Worm (Caenorhabditis elegans) whole organism, L1 larva: ENCODE data around the gene T19B10.12.
A peak's percentile ranks its signal among the peaks of the same experiment; 100 is the strongest.

ENCODE experiments used
- C16A3.4 ChIP-seq: fragments of 150-350 bp; optimal IDR thresholded peaks from 2 replicates; lab custom pipeline; 2014; ENCODE audit warnings: missing biosample characterization, missing genetic modification characterization
- F16B12.6 ChIP-seq: fragments of 150-350 bp; optimal IDR thresholded peaks from 2 replicates; lab custom pipeline; 2014; ENCODE audit warnings: missing biosample characterization, missing genetic modification characterization
- aha-1 ChIP-seq: fragments of 150-350 bp; optimal IDR thresholded peaks from 2 replicates; lab custom pipeline; 2014; ENCODE audit warnings: missing biosample characterization, missing genetic modification characterization
- alr-1 ChIP-seq: fragments of 200-800 bp; sonication (Bioruptor generic); optimal IDR thresholded peaks from 2 replicates; lab custom pipeline; 2018; ENCODE audit warnings: borderline replicate concordance, mild to moderate bottlenecking, missing genetic modification characterization, missing compliant biosample characterization
- blmp-1 ChIP-seq: fragments of 150-350 bp; optimal IDR thresholded peaks from 2 replicates; lab custom pipeline; 2014; ENCODE audit warnings: missing biosample characterization, missing genetic modification characterization
- ceh-63 ChIP-seq: fragments of 200-800 bp; sonication (Bioruptor generic); optimal IDR thresholded peaks from 2 replicates; lab custom pipeline; 2018; ENCODE audit warnings: mild to moderate bottlenecking, missing genetic modification characterization, missing compliant biosample characterization
- ceh-8 ChIP-seq: fragments of 200-800 bp; sonication (Bioruptor generic); optimal IDR thresholded peaks from 2 replicates; lab custom pipeline; 2018; ENCODE audit warnings: mild to moderate bottlenecking, missing genetic modification characterization, moderate library complexity, missing compliant biosample characterization
- ceh-82 ChIP-seq, 3 experiments: fragments of 150-350 bp in 1 of 3; sonication (generic microtip) in 2 of 3; optimal IDR thresholded peaks; 2 replicates each; lab custom pipeline; 2014 to 2017; ENCODE audit warnings: missing biosample characterization in 3 of 3, missing genetic modification characterization in 3 of 3
- ceh-88 ChIP-seq: fragments of 200-800 bp; sonication (Bioruptor generic); IDR thresholded peaks from 2 replicates; pipeline ENCODE4 v1.3.6; 2022; ENCODE audit warnings: missing genetic modification characterization, missing compliant biosample characterization
- ceh-90 ChIP-seq: sonication (generic microtip); optimal IDR thresholded peaks from 2 replicates; lab custom pipeline; 2016; ENCODE audit warnings: missing genetic modification characterization, missing compliant biosample characterization
- dpl-1 ChIP-seq, 3 experiments: fragments of 150-350 bp in 2 of 3; sonication (generic microtip) in 1 of 3; optimal IDR thresholded peaks; 2 replicates each; lab custom pipeline; 2014 to 2017; ENCODE audit warnings: missing biosample characterization in 3 of 3, missing genetic modification characterization in 3 of 3, missing genetic modification reagents in 3 of 3
- efl-3 ChIP-seq: fragments of 200-800 bp; sonication (Bioruptor generic); optimal IDR thresholded peaks from 2 replicates; lab custom pipeline; 2018; ENCODE audit warnings: mild to moderate bottlenecking, missing genetic modification characterization, missing compliant biosample characterization
- egl-13 ChIP-seq: sonication (generic microtip); optimal IDR thresholded peaks from 2 replicates; lab custom pipeline; 2016; ENCODE audit warnings: missing genotype, missing genetic modification reagents, missing genetic modification characterization, missing compliant biosample characterization
- elt-2 ChIP-seq: sonication (generic microtip); optimal IDR thresholded peaks from 2 replicates; lab custom pipeline; 2016; ENCODE audit warnings: missing genetic modification characterization, mild to moderate bottlenecking, inconsistent platforms, missing compliant biosample characterization, missing genetic modification reagents
- fkh-8 ChIP-seq: sonication (generic microtip); optimal IDR thresholded peaks from 2 replicates; lab custom pipeline; 2016; ENCODE audit warnings: mild to moderate bottlenecking, missing genetic modification characterization, missing compliant biosample characterization
- hlh-4 ChIP-seq: sonication (generic microtip); optimal IDR thresholded peaks from 2 replicates; lab custom pipeline; 2016; ENCODE audit warnings: mild to moderate bottlenecking, missing genetic modification characterization, missing compliant biosample characterization
- isw-1 ChIP-seq: fragments of 200-800 bp; sonication (Bioruptor generic); IDR thresholded peaks from 2 replicates; pipeline ENCODE4 v1.3.6; 2022; ENCODE audit warnings: missing genetic modification characterization, missing compliant biosample characterization
- jun-1 ChIP-seq: fragments of 150-350 bp; optimal IDR thresholded peaks from 2 replicates; lab custom pipeline; 2014; ENCODE audit warnings: missing biosample characterization, missing genetic modification reagents, missing genetic modification characterization
- lin-15B ChIP-seq: fragments of 150-350 bp; sonication (generic microtip); optimal IDR thresholded peaks from 3 replicates; lab custom pipeline; 2014; ENCODE audit warnings: missing biosample characterization, missing genetic modification characterization
- lin-35 ChIP-seq, 2 experiments: fragments of 150-350 bp; optimal IDR thresholded peaks; 2 replicates each; lab custom pipeline; 2014; ENCODE audit warnings: missing biosample characterization in 2 of 2, missing genetic modification characterization in 2 of 2, missing genetic modification reagents in 2 of 2
- mab-9 ChIP-seq: fragments of 200-800 bp; sonication (Bioruptor generic); IDR thresholded peaks from 2 replicates; pipeline ENCODE4 v1.3.6; 2022; ENCODE audit warnings: missing genetic modification reagents, missing genetic modification characterization, missing compliant biosample characterization
- mef-2 ChIP-seq: fragments of 150-350 bp; optimal IDR thresholded peaks from 2 replicates; lab custom pipeline; 2014; ENCODE audit warnings: missing biosample characterization, missing genetic modification characterization
- nhr-11 ChIP-seq: fragments of 150-350 bp; optimal IDR thresholded peaks from 2 replicates; lab custom pipeline; 2014; ENCODE audit warnings: missing biosample characterization, missing genetic modification characterization
- nhr-28 ChIP-seq: fragments of 150-350 bp; optimal IDR thresholded peaks from 2 replicates; lab custom pipeline; 2014; ENCODE audit warnings: missing biosample characterization, missing genetic modification characterization
- nhr-84 ChIP-seq: sonication (generic microtip); optimal IDR thresholded peaks from 2 replicates; lab custom pipeline; 2017; ENCODE audit warnings: missing biosample characterization, missing genetic modification characterization
- nhr-85 ChIP-seq: sonication (generic microtip); peaks from one replicate; lab custom pipeline; 2016; ENCODE audit warnings: missing genetic modification characterization, inconsistent platforms, missing compliant biosample characterization
- nhr-90 ChIP-seq: sonication (generic microtip); optimal IDR thresholded peaks from 2 replicates; lab custom pipeline; 2016; ENCODE audit warnings: mild to moderate bottlenecking, missing genetic modification characterization, missing compliant biosample characterization; ENCODE audit not compliant: poor library complexity
- pag-3 ChIP-seq: sonication (generic microtip); optimal IDR thresholded peaks from 2 replicates; lab custom pipeline; 2017; ENCODE audit warnings: missing genetic modification characterization, mild to moderate bottlenecking, missing compliant biosample characterization, antibody characterized with exemption, borderline replicate concordance; ENCODE audit not compliant: insufficient read depth
- pqm-1 ChIP-seq: sonication (generic microtip); optimal IDR thresholded peaks from 3 replicates; lab custom pipeline; 2017; ENCODE audit warnings: missing biosample characterization, missing genetic modification characterization
- skn-1 ChIP-seq: fragments of 150-350 bp; optimal IDR thresholded peaks from 2 replicates; lab custom pipeline; 2014; ENCODE audit warnings: missing biosample characterization, missing genetic modification characterization
- snpc-4 ChIP-seq: fragments of 150-350 bp; optimal IDR thresholded peaks from 2 replicates; lab custom pipeline; 2014; ENCODE audit warnings: missing biosample characterization, missing genetic modification characterization
- snu-23 ChIP-seq: sonication (generic microtip); optimal IDR thresholded peaks from 2 replicates; lab custom pipeline; 2016; ENCODE audit warnings: missing genetic modification characterization, missing compliant biosample characterization
- sox-4 ChIP-seq: sonication (generic microtip); optimal IDR thresholded peaks from 2 replicates; lab custom pipeline; 2016; ENCODE audit warnings: missing genetic modification characterization, missing compliant biosample characterization
- sptf-1 ChIP-seq: fragments of 150-350 bp; optimal IDR thresholded peaks from 2 replicates; lab custom pipeline; 2014; ENCODE audit warnings: missing biosample characterization, missing genetic modification characterization
- swsn-7 ChIP-seq: sonication (generic microtip); optimal IDR thresholded peaks from 2 replicates; lab custom pipeline; 2016; ENCODE audit warnings: missing genetic modification characterization, missing compliant biosample characterization
- tbx-2 ChIP-seq: sonication (generic microtip); optimal IDR thresholded peaks from 2 replicates; lab custom pipeline; 2016; ENCODE audit warnings: missing genetic modification characterization, missing compliant biosample characterization
- tlp-1 ChIP-seq: fragments of 150-350 bp; optimal IDR thresholded peaks from 2 replicates; lab custom pipeline; 2014; ENCODE audit warnings: missing biosample characterization, missing genetic modification characterization
- unc-86 ChIP-seq: sonication (generic microtip); optimal IDR thresholded peaks from 2 replicates; lab custom pipeline; 2016; ENCODE audit warnings: missing genetic modification characterization, missing compliant biosample characterization
- unc-98 ChIP-seq: fragments of 200-800 bp; sonication (Bioruptor generic); IDR thresholded peaks from 2 replicates; pipeline ENCODE4 v1.3.6; 2022; ENCODE audit warnings: missing genetic modification characterization, missing compliant biosample characterization
- xbp-1 ChIP-seq: sonication (generic microtip); optimal IDR thresholded peaks from 2 replicates; lab custom pipeline; 2016; ENCODE audit warnings: missing genetic modification characterization, missing compliant biosample characterization
- zip-4 ChIP-seq: fragments of 200-800 bp; sonication (Bioruptor generic); optimal IDR thresholded peaks from 2 replicates; lab custom pipeline; 2018; ENCODE audit warnings: mild to moderate bottlenecking, missing genetic modification characterization, moderate library complexity, missing compliant biosample characterization

Gene T19B10.12

ce11 chrV:11263025-11263424 is 12.2 kb downstream of the T19B10.12 start, which contains the start of gene F07B10.4:
Gene F07B10.4, minus strand, starts transcription at chrV:11263125.
- TF ChIP-seq mab-9 (no peak), fkh-8 (peak; percentile 11)

ce11 chrV:11265482-11265881 is 14.6 kb downstream of the T19B10.12 start, which contains the start of gene cln-3.1:
Gene cln-3.1, minus strand, starts transcription at chrV:11265652.
- TF ChIP-seq hlh-4 (tag; lab: Kevin White, UChicago) (no peak), F16B12.6 (tag; lab: Kevin White, UChicago) (no peak), nhr-84 (tag; lab: Kevin White, UChicago) (no peak), ceh-63 (GFP tag; lab: Kevin White, UChicago) (no peak), elt-2 (peak; percentile 56), snpc-4 (tag; lab: Kevin White, UChicago) (no peak), skn-1 (no peak), sptf-1 (tag; lab: Kevin White, UChicago) (no peak)
- TF ChIP-seq, all 84 proteins: peak for 1

DNA sequence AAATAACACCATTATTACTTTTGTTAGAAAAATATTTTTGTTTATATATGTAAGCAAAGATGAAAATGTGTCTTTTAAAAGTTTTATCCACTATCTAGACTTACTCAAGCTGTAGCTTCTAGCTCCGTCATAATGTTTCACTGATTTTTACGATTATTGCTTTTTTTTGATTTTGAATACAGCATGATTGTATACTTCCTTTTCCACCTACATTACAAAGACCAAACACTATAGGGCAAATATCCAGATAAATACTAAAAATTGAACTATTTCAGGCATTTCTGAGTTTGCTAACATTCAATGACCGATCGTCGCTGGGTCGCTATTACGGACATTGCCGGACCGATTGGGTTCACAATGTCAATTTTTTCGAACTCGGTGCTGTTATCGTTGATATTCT is 15.8 kb downstream of the T19B10.12 start, which contains the start of gene str-116:
str-116 (plus strand) TSS at position 301 of the 400 bp plus-strand sequence.
- TF ChIP-seq sptf-1 (tag; lab: Kevin White, UChicago) (no peak), lin-35 (GFP tag; optimal IDR thresholded peaks at IDR 0.05; lab: Kevin White, UChicago) (no peak), unc-98 (GFP tag; lab: Robert Waterston, UW) (no peak), ceh-88 (GFP tag; lab: Robert Waterston, UW) (no peak), jun-1 (tag; lab: Kevin White, UChicago) (no peak), C16A3.4 (tag; lab: Kevin White, UChicago) (no peak), alr-1 (tag; lab: Kevin White, UChicago) (no peak), nhr-84 (tag; lab: Kevin White, UChicago) (no peak), mef-2 (no peak), isw-1 (GFP tag; lab: Robert Waterston, UW) (no peak), efl-3 (GFP tag; lab: Kevin White, UChicago) (no peak), snpc-4 (tag; lab: Kevin White, UChicago) (no peak), nhr-11 (no peak), lin-15B (tag; lab: Kevin White, UChicago) (no peak), snu-23 (GFP tag; lab: Kevin White, UChicago) (no peak), tlp-1 (no peak), nhr-85 (no peak), tbx-2 (tag; lab: Kevin White, UChicago) (no peak), sox-4 (no peak), blmp-1 (tag; lab: Kevin White, UChicago) (no peak)
- TF ChIP-seq, all 84 proteins: peak for 0

DNA sequence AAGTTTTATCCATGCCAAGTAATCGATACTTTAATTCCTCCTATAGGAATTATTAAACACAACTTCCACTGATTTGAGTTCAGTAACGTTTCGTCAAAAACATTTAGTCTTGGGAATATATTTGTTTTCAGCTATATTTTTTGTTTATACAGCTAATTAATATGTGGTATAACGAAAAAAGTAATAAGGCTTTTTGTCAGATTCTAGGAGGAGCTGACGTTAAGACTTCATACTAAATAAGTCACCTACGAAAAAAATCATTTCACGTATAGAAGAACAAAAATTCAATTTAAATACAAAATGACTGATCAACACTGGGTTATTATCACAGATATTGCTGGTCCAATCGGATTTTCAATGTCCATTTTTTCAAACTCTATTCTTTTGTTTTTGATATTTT is 18.0 kb downstream of the T19B10.12 start, which contains the start of gene str-115:
str-115 (plus strand) TSS at position 301 of the 400 bp plus-strand sequence.
- TF ChIP-seq sox-4 (no peak), nhr-90 (tag; lab: Kevin White, UChicago) (no peak), xbp-1 (no peak), mef-2 (no peak), alr-1 (tag; lab: Kevin White, UChicago) (no peak)
- TF ChIP-seq, all 84 proteins: peak for 0

ce11 chrV:11271051-11271450 is 20.2 kb downstream of the T19B10.12 start, which contains the start of gene clec-222:
Gene clec-222, plus strand, starts transcription at chrV:11271351.
- TF ChIP-seq ceh-82 (tag; optimal IDR thresholded peaks at IDR 0.05; lab: Kevin White, UChicago) (no peak), zip-4 (GFP tag; lab: Kevin White, UChicago) (no peak), egl-13 (tag; lab: Kevin White, UChicago) (no peak), pag-3 (tag; lab: Kevin White, UChicago) (no peak), nhr-28 (tag; lab: Kevin White, UChicago) (no peak), unc-98 (GFP tag; lab: Robert Waterston, UW) (no peak), nhr-85 (no peak), lin-15B (tag; lab: Kevin White, UChicago) (no peak), ceh-8 (GFP tag; lab: Kevin White, UChicago) (no peak), nhr-84 (tag; lab: Kevin White, UChicago) (no peak), unc-86 (tag; lab: Kevin White, UChicago) (no peak), pqm-1 (tag; lab: Kevin White, UChicago) (no peak), ceh-90 (tag; lab: Kevin White, UChicago) (no peak), dpl-1 (GFP tag; optimal IDR thresholded peaks at IDR 0.05; lab: Kevin White, UChicago) (no peak), swsn-7 (tag; lab: Kevin White, UChicago) (no peak), aha-1 (tag; lab: Kevin White, UChicago) (no peak), sptf-1 (tag; lab: Kevin White, UChicago) (no peak), alr-1 (tag; lab: Kevin White, UChicago) (no peak)
